Worm (Caenorhabditis elegans): ENCODE data around the gene srd-21.
"Not testable (repeated sequence)": the region's sequence is repeated elsewhere in the genome, so short reads cannot be mapped to it uniquely, and the experiment has no call there.

srd-21 gene

DNA sequence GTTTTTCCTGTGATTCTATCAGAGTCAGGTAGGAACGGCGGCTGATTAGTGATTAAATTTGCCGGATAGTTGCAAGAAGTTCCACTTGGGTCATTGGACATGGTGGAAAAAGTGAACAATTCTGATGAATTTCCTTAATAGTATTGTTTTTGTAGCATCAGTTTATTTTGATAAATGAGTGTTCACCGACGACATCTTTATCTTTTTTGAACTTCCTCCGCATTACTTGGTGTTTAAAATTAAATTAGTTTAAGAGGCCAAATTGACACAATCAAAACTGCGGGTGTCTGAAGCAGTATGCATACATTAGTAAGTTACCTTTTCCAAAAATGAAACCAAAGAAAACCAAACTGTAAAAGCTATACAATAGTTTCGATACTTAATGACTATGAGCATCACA, 19.5 kb downstream of the srd-21 start, which contains the start of gene W06G6.11:
W06G6.11 (minus strand) TSS at position 101 of the 400 bp plus-strand sequence.
- not testable (repeated sequence) for TF ChIP-seq dpl-1 (GFP tag; optimal IDR thresholded peaks at IDR 0.05); efl-3 (GFP tag; optimal IDR thresholded peaks at IDR 0.05); nhr-85 (tag)

DNA sequence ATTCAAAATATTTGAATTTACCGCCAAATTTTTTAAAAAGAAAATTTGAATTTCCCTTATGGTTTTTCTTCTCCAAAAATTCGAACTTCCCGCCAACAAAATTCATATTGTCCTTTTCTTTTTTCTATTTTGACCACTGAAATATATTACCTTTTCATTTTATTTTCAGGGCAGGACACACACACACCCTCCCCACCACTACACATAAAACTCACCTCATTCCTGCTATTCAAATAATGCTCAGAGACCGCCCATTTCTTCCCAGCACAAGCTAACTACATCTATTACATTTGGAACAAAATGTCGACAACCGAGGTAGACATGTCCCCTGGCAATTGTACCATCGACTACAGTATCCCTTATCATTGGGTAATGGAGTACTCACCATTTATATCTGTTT, 24.5 kb downstream of the srd-21 start, which contains the start of gene W06G6.15:
W06G6.15 (plus strand) TSS at position 301 of the 400 bp plus-strand sequence.
- TF ChIP-seq isw-1 (GFP tag; IDR thresholded peaks at IDR 0.05); ets-5 (GFP tag; IDR thresholded peaks at IDR 0.05); ztf-11 (tag; optimal IDR thresholded peaks at IDR 0.05): not testable (repeated sequence)

ce11 chrV:16660816-16661215, 31.1 kb downstream of the srd-21 start, which contains the start of gene Y70C5B.2:
Gene Y70C5B.2, minus strand, starts transcription at chrV:16660916.
- not testable (repeated sequence) for TF ChIP-seq grh-1 (GFP tag; IDR thresholded peaks at IDR 0.05); rnt-1 (tag; optimal IDR thresholded peaks at IDR 0.05); mab-9 (GFP tag; IDR thresholded peaks at IDR 0.05)

ce11 chrV:16666647-16667046, 36.9 kb downstream of the srd-21 start, which contains the start of gene F14F8.14:
Gene F14F8.14, minus strand, starts transcription at chrV:16666747.
- no peak for TF ChIP-seq unc-130 (tag; optimal IDR thresholded peaks at IDR 0.05)
- no peak for TF ChIP-seq egl-13 (tag; optimal IDR thresholded peaks at IDR 0.05)
- no peak for TF ChIP-seq tbx-2 (tag; optimal IDR thresholded peaks at IDR 0.05)
- no peak for TF ChIP-seq unc-30 (tag; optimal IDR thresholded peaks at IDR 0.05)
- TF ChIP-seq grh-1 (GFP tag; IDR thresholded peaks at IDR 0.05): no peak
- TF ChIP-seq nhr-20 (tag; optimal IDR thresholded peaks at IDR 0.05): no peak
- TF ChIP-seq aha-1 (tag; optimal IDR thresholded peaks at IDR 0.05): no peak
- no peak for TF ChIP-seq C16A3.4 (tag; optimal IDR thresholded peaks at IDR 0.05)
- TF ChIP-seq hlh-4 (tag; optimal IDR thresholded peaks at IDR 0.05): no peak

ce11 chrV:16668473-16668872, 38.8 kb downstream of the srd-21 start, which contains the start of gene F14F8.9:
Gene F14F8.9, minus strand, starts transcription at chrV:16668573.
- TF ChIP-seq efl-1 (optimal IDR thresholded peaks at IDR 0.05): no peak
- no peak for TF ChIP-seq efl-1 (GFP tag; optimal IDR thresholded peaks at IDR 0.05 in 1 of 2)
- TF ChIP-seq isw-1 (GFP tag; IDR thresholded peaks at IDR 0.05): no peak
- TF ChIP-seq snu-23 (GFP tag; optimal IDR thresholded peaks at IDR 0.05): no peak
- no peak for TF ChIP-seq zip-4 (GFP tag; optimal IDR thresholded peaks at IDR 0.05)
- TF ChIP-seq unc-86 (tag; optimal IDR thresholded peaks at IDR 0.05): no peak
- TF ChIP-seq nhr-12 (tag; optimal IDR thresholded peaks at IDR 0.05): no peak
- no peak for TF ChIP-seq C34B4.2 (tag; optimal IDR thresholded peaks at IDR 0.05)
- no peak for TF ChIP-seq vab-15 (tag; optimal IDR thresholded peaks at IDR 0.05)
- TF ChIP-seq aha-1 (tag; optimal IDR thresholded peaks at IDR 0.05): no peak
- no peak for TF ChIP-seq nhr-28 (tag; optimal IDR thresholded peaks at IDR 0.05)
- no peak for TF ChIP-seq hlh-17 (GFP tag; optimal IDR thresholded peaks at IDR 0.05; ENCODE audit: borderline replicate concordance)
- no peak for TF ChIP-seq lsy-2 (tag; optimal IDR thresholded peaks at IDR 0.05)
- TF ChIP-seq egl-13 (tag; optimal IDR thresholded peaks at IDR 0.05): no peak
- no peak for TF ChIP-seq elt-2 (tag; optimal IDR thresholded peaks at IDR 0.05)
- no peak for TF ChIP-seq fos-1 (tag; optimal IDR thresholded peaks at IDR 0.05)
- no peak for TF ChIP-seq dpl-1 (GFP tag; optimal IDR thresholded peaks at IDR 0.05)
- no peak for TF ChIP-seq ceh-88 (GFP tag; IDR thresholded peaks at IDR 0.05)
- no peak for TF ChIP-seq nhr-11 (tag; optimal IDR thresholded peaks at IDR 0.05)
- no peak for TF ChIP-seq jun-1 (tag; optimal IDR thresholded peaks at IDR 0.05)

- TF ChIP-seq nhr-237 (tag; optimal IDR thresholded peaks at IDR 0.05) (no peak), lin-14 (GFP tag; optimal IDR thresholded peaks at IDR 0.05) (no peak), ceh-63 (GFP tag; optimal IDR thresholded peaks at IDR 0.05) (no peak), ztf-4 (tag; optimal IDR thresholded peaks at IDR 0.05) (no peak), tlp-1 (tag; optimal IDR thresholded peaks at IDR 0.05) (no peak), nhr-77 (tag; optimal IDR thresholded peaks at IDR 0.05) (no peak), nhr-47 (tag; optimal IDR thresholded peaks at IDR 0.05) (no peak)
These were observed 41.5 kb downstream of the srd-21 start, which contains the start of gene str-61 for ce11 chrV:16671190-16671589. Gene str-61, minus strand, starts transcription at chrV:16671290.

All from whole organism, L1 larva.